Fruit fly (Drosophila melanogaster) whole organism, adult: ENCODE measurements around the gene SuUR.

Experiments used
- CG11617 ChIP-seq: fragments of 200-800 bp; sonication (Bioruptor generic); optimal IDR thresholded peaks from 2 replicates; lab custom pipeline; 2017; ENCODE audit warnings: mild to moderate bottlenecking, missing biosample characterization, missing genetic modification reagents, missing genetic modification characterization
- CG12768 ChIP-seq: fragments of 200-800 bp; sonication (Bioruptor generic); optimal IDR thresholded peaks from 2 replicates; lab custom pipeline; 2017; ENCODE audit warnings: missing biosample characterization, missing genetic modification characterization, mild to moderate bottlenecking, moderate library complexity, missing genetic modification reagents
- CG14711 ChIP-seq: fragments of 200-800 bp; sonication (Bioruptor generic); optimal IDR thresholded peaks from 2 replicates; lab custom pipeline; 2018; ENCODE audit warnings: missing biosample characterization, mild to moderate bottlenecking, missing genetic modification characterization, moderate library complexity
- CG1620 ChIP-seq: fragments of 200-800 bp; sonication (Bioruptor generic); optimal IDR thresholded peaks from 2 replicates; lab custom pipeline; 2016; ENCODE audit warnings: missing biosample characterization, missing genetic modification characterization
- CG33017 ChIP-seq: fragments of 200-800 bp; sonication (Bioruptor generic); optimal IDR thresholded peaks from 2 replicates; lab custom pipeline; 2018; ENCODE audit warnings: missing biosample characterization, mild to moderate bottlenecking, missing genetic modification characterization, moderate library complexity
- CG5204 ChIP-seq: fragments of 200-800 bp; sonication (Bioruptor generic); optimal IDR thresholded peaks from 2 replicates; lab custom pipeline; 2016; ENCODE audit warnings: missing biosample characterization, missing genetic modification characterization
- CG7045 ChIP-seq: fragments of 200-800 bp; sonication (Bioruptor generic); optimal IDR thresholded peaks from 2 replicates; lab custom pipeline; 2017; ENCODE audit warnings: missing biosample characterization, mild to moderate bottlenecking, missing genetic modification characterization
- CG7101 ChIP-seq: fragments of 200-800 bp; sonication (Bioruptor generic); optimal IDR thresholded peaks from 2 replicates; lab custom pipeline; 2018; ENCODE audit warnings: missing biosample characterization, mild to moderate bottlenecking, missing genetic modification characterization, moderate library complexity
- Clk ChIP-seq: fragments of 200-800 bp; sonication (Bioruptor generic); optimal IDR thresholded peaks from 2 replicates; lab custom pipeline; 2017; ENCODE audit warnings: missing biosample characterization, missing genetic modification characterization
- Crg-1 ChIP-seq: fragments of 200-800 bp; sonication (Bioruptor generic); optimal IDR thresholded peaks from 2 replicates; lab custom pipeline; 2016; ENCODE audit warnings: missing biosample characterization, missing genetic modification characterization
- Hr96 ChIP-seq: fragments of 200-800 bp; sonication (Bioruptor generic); optimal IDR thresholded peaks from 2 replicates; lab custom pipeline; 2016; ENCODE audit warnings: missing biosample characterization, missing genetic modification characterization
- Mnt ChIP-seq: fragments of 200-800 bp; sonication (Bioruptor generic); optimal IDR thresholded peaks from 2 replicates; lab custom pipeline; 2016; ENCODE audit warnings: missing biosample characterization, mild to moderate bottlenecking, missing genetic modification characterization
- bab1 ChIP-seq: fragments of 200-800 bp; sonication (Bioruptor generic); optimal IDR thresholded peaks from 3 replicates; lab custom pipeline; 2019; ENCODE audit warnings: missing biosample characterization, mild to moderate bottlenecking, missing genetic modification characterization, moderate library complexity
- cic ChIP-seq: fragments of 200-800 bp; sonication (Bioruptor generic); optimal IDR thresholded peaks from 2 replicates; lab custom pipeline; 2017; ENCODE audit warnings: missing biosample characterization, mild to moderate bottlenecking, missing genetic modification characterization, moderate library complexity
- cnc ChIP-seq, 2 experiments: fragments of >200 bp; optimal IDR thresholded peaks; 2 replicates each; lab custom pipeline; 2017
- kay ChIP-seq: fragments of 200-800 bp; sonication (Bioruptor generic); peaks from one replicate; lab custom pipeline; 2016; ENCODE audit warnings: missing biosample characterization, missing genetic modification characterization, borderline replicate concordance
- ovo ChIP-seq: fragments of 200-800 bp; sonication (Bioruptor generic); optimal IDR thresholded peaks from 2 replicates; lab custom pipeline; 2016; ENCODE audit warnings: missing biosample characterization, missing genetic modification characterization
- pad ChIP-seq: fragments of 200-800 bp; sonication (Bioruptor generic); optimal IDR thresholded peaks from 3 replicates; lab custom pipeline; 2017; ENCODE audit warnings: missing biosample characterization, missing genetic modification characterization, mild to moderate bottlenecking, moderate library complexity, missing genetic modification reagents
- tj ChIP-seq: fragments of 200-800 bp; sonication (Bioruptor generic); optimal IDR thresholded peaks from 3 replicates; lab custom pipeline; 2017; ENCODE audit warnings: missing biosample characterization, mild to moderate bottlenecking, missing genetic modification characterization, moderate library complexity
- toe ChIP-seq: fragments of 200-800 bp; sonication (Bioruptor generic); optimal IDR thresholded peaks from 2 replicates; lab custom pipeline; 2016; ENCODE audit warnings: missing biosample characterization, missing genetic modification characterization

Gene SuUR

DNA sequence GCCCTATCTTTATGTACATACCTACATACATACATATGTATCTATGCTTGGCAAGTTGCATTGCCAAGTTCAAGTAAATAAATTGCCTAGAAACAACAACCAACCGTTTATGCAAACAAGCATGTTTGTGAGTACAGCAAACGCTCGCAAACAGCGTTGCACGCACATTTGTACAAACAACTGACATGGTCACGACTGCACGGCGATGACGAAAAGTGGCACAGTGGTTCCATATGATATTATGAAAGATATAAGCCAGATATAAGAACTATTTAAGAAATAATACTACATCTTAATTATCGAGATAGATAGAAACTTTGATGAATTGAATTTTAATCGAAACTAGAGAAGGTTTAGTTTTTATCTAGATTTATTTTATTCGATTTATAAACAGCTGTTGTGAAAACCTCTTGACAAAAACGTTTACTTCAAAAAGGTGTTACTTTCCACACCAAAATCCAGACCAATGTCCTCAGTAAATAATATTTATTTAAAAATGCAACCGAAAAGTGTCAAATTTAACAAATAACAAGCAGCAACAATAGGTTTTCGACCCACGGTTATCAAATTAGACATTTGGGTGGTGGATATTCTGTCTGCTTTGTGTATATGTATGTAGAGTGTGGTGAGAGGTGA is 25.1 kb downstream of the SuUR start:
- TF ChIP-seq CG7045 (GFP tag; lab: Kevin White, UChicago) (peak; percentile 39), CG33017 (tag; lab: Kevin White, UChicago) (peak; percentile 48), bab1 (GFP tag; lab: Kevin White, UChicago) (peak; percentile 59), CG5204 (GFP tag; lab: Kevin White, UChicago) (peak; percentile 50), pad (GFP tag; lab: Kevin White, UChicago) (peak; percentile 15), Crg-1 (no peak), CG14711 (tag; lab: Kevin White, UChicago) (peak; percentile 29), tj (GFP tag; lab: Kevin White, UChicago) (peak; percentile 63), kay (GFP tag; lab: Kevin White, UChicago) (peak; percentile 86), CG11617 (GFP tag; lab: Kevin White, UChicago) (peak; percentile 77), CG7101 (tag; lab: Kevin White, UChicago) (peak; percentile 47), toe (GFP tag; lab: Kevin White, UChicago) (no peak), CG12768 (GFP tag; lab: Kevin White, UChicago) (no peak)

DNA sequence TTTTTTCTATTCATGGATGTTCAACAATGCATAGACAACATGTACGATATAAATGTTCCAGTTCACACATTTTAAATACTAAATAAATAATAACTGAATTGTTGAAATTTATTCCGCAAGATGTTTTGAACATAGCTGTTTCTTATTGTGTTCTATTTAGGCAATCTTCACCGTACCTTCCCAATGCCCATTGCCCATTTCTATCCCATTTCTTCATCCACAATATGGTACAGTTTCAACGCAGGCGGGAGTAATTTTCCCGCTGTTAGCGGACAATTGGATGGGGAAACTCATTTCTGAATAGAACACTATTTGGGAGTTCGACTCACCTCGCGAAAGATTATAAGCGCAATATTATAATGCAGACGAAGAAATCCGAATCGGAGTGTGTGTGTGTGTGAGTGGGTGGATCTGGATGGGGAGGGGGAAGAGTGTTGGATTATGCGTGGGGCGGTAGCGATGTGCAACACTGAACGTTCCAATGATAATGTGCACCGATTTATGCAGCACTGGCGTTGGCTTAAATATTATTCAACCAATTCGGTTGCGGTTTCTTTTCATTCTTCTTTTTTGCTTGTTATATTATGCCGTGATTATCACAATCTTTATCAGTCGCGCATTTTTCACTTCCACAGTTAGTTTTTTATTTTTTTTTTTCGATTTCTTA is 27.3 kb downstream of the SuUR start:
- TF ChIP-seq CG1620 (GFP tag; lab: Kevin White, UChicago) (peak; percentile 79), ovo (GFP tag; lab: Kevin White, UChicago) (peak; percentile 7), Crg-1 (peak; percentile 90), bab1 (GFP tag; lab: Kevin White, UChicago) (no peak), Clk (peak; percentile 53), pad (GFP tag; lab: Kevin White, UChicago) (peak; percentile 76), Mnt (GFP tag; lab: Kevin White, UChicago) (peak; percentile 70), Hr96 (peak; percentile 81), CG5204 (GFP tag; lab: Kevin White, UChicago) (peak; percentile 24), CG7045 (GFP tag; lab: Kevin White, UChicago) (peak; percentile 56), toe (GFP tag; lab: Kevin White, UChicago) (peak; percentile 75), cnc (optimal IDR thresholded peaks at IDR 0.05; lab: Kevin White, UChicago) (no peak), kay (GFP tag; lab: Kevin White, UChicago) (peak; percentile 6), CG7101 (tag; lab: Kevin White, UChicago) (peak; percentile 78), cic (GFP tag; lab: Kevin White, UChicago) (peak; percentile 82), CG12768 (GFP tag; lab: Kevin White, UChicago) (peak; percentile 82), CG33017 (tag; lab: Kevin White, UChicago) (peak; percentile 50), CG11617 (GFP tag; lab: Kevin White, UChicago) (peak; percentile 63), tj (GFP tag; lab: Kevin White, UChicago) (peak; percentile 51), CG14711 (tag; lab: Kevin White, UChicago) (peak; percentile 54)

DNA sequence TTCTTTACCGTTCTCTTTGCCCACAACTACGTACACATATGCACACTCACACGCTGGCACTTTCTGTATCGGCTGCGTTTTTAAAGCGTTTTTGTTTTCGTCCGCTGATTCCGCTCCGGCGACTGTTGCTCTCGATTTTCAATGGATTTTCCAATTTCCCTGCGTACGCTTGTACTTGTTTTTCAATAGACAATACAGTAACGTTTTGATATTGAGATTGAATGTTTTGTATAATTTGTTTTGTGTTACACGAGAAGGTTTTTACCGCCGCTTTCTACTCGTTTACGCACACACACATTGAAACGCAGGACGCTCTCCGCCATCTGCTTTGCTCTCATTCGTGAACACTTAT is 27.8 kb downstream of the SuUR start:
- peak; percentile 3 for TF ChIP-seq cic (GFP tag; lab: Kevin White, UChicago)
- no peak for TF ChIP-seq kay (GFP tag; lab: Kevin White, UChicago)
- no peak for TF ChIP-seq CG7101 (tag; lab: Kevin White, UChicago)
- no peak for TF ChIP-seq CG11617 (GFP tag; lab: Kevin White, UChicago)
- no peak for TF ChIP-seq Crg-1
- no peak for TF ChIP-seq Clk

DNA sequence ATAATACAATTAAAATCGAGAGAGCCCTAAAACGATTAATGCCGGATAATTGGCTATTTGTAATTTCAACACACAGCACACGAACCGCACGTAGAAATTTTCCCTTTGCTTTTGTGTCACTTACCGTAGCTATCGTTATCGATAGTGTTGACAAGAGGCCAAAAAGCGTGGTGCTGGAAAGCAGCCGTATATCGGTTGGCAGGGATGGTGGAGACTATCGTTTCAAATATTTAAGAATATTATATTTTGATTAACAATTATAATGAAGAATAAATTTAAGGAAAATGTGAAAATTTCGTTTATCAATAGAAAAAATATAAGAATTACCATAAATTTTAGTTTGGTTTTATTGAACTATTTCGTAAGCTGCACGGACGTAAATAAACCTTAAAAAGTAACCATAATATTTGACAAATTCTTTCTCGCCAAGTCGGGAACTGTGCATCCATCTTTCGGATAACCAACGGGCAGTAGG is 28.3 kb downstream of the SuUR start, which contains the start of gene JIL-1:
Gene JIL-1 (minus strand): TSS at position 148 of the 475 bp plus-strand sequence.
- TF ChIP-seq CG7101 (tag; lab: Kevin White, UChicago) (peak; percentile 82), cnc (optimal IDR thresholded peaks at IDR 0.05; lab: Kevin White, UChicago) (no peak), Crg-1 (peak; percentile 86), CG11617 (GFP tag; lab: Kevin White, UChicago) (peak; percentile 7), bab1 (GFP tag; lab: Kevin White, UChicago) (peak; percentile 80), tj (GFP tag; lab: Kevin White, UChicago) (no peak), ovo (GFP tag; lab: Kevin White, UChicago) (peak; percentile 57), toe (GFP tag; lab: Kevin White, UChicago) (peak; percentile 75), cic (GFP tag; lab: Kevin White, UChicago) (no peak), Clk (peak; percentile 67), CG12768 (GFP tag; lab: Kevin White, UChicago) (peak; percentile 76), CG14711 (tag; lab: Kevin White, UChicago) (peak; percentile 47), CG33017 (tag; lab: Kevin White, UChicago) (peak; percentile 66), Mnt (GFP tag; lab: Kevin White, UChicago) (peak; percentile 78), CG7045 (GFP tag; lab: Kevin White, UChicago) (peak; percentile 55), kay (GFP tag; lab: Kevin White, UChicago) (peak; percentile 90), CG5204 (GFP tag; lab: Kevin White, UChicago) (peak; percentile 69), CG1620 (GFP tag; lab: Kevin White, UChicago) (peak; percentile 83), pad (GFP tag; lab: Kevin White, UChicago) (peak; percentile 75), Hr96 (peak; percentile 73)

DNA sequence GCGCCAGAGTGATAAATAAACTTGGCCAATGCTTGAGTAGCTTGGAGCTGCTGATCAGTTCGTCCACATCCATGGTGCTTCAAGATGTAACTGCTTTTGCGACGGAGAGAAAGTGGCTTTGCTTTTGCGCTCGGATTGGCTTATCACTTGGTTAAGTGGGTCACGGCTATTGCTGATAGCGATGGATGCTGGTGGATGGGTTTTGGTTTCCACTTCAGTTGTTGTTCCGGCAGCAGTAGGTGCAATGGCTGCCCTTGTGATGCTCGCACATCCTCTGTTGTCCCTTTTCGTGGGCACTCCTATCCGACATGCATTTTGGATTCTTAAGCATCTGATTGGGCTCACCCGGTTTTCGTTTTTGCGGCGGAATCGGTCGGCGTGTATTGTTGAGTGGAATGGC is 29.5 kb downstream of the SuUR start:
- TF ChIP-seq bab1 (GFP tag; lab: Kevin White, UChicago) = no peak
- TF ChIP-seq ovo (GFP tag; lab: Kevin White, UChicago) = no peak
- no peak for TF ChIP-seq CG5204 (GFP tag; lab: Kevin White, UChicago)
- no peak for TF ChIP-seq CG7101 (tag; lab: Kevin White, UChicago)
- no peak for TF ChIP-seq CG11617 (GFP tag; lab: Kevin White, UChicago)
- TF ChIP-seq CG12768 (GFP tag; lab: Kevin White, UChicago) = no peak
- TF ChIP-seq cic (GFP tag; lab: Kevin White, UChicago) = no peak
- no peak for TF ChIP-seq Clk
